Worm (Caenorhabditis elegans) whole organism, L2 larva: ENCODE data around the gene K05F6.12.

Experiments used
- blmp-1 ChIP-seq: sonication (generic microtip); optimal IDR thresholded peaks from 2 replicates; lab custom pipeline; 2017; ENCODE audit warnings: missing genetic modification characterization, mild to moderate bottlenecking, missing compliant biosample characterization, antibody characterized with exemption, moderate library complexity; ENCODE audit not compliant: insufficient read depth
- gmeb-1 ChIP-seq: fragments of 150-350 bp; optimal IDR thresholded peaks from 2 replicates; lab custom pipeline; 2014; ENCODE audit warnings: missing biosample characterization, missing genetic modification characterization
- lsy-2 ChIP-seq, 2 experiments: fragments of 150-350 bp in 1 of 2; sonication (generic microtip) in 1 of 2; optimal IDR thresholded peaks; 2 replicates each; lab custom pipeline; 2014 to 2017; ENCODE audit warnings: missing biosample characterization in 2 of 2, missing genetic modification characterization in 2 of 2
- mbf-1 ChIP-seq: sonication (generic microtip); optimal IDR thresholded peaks from 2 replicates; lab custom pipeline; 2017; ENCODE audit warnings: missing biosample characterization, missing genetic modification characterization
- nhr-237 ChIP-seq: fragments of 150-350 bp; optimal IDR thresholded peaks from 2 replicates; lab custom pipeline; 2014; ENCODE audit warnings: missing biosample characterization, missing genetic modification characterization
- sma-9 ChIP-seq, 2 experiments: fragments of 150-350 bp in 1 of 2; sonication (generic microtip) in 1 of 2; optimal IDR thresholded peaks; 2 replicates each; lab custom pipeline; 2014 to 2016; ENCODE audit warnings: missing genetic modification characterization in 2 of 2, mild to moderate bottlenecking in 1 of 2, missing biosample characterization in 1 of 2, missing compliant biosample characterization in 1 of 2, missing genetic modification reagents in 1 of 2, moderate library complexity in 1 of 2

DNA sequence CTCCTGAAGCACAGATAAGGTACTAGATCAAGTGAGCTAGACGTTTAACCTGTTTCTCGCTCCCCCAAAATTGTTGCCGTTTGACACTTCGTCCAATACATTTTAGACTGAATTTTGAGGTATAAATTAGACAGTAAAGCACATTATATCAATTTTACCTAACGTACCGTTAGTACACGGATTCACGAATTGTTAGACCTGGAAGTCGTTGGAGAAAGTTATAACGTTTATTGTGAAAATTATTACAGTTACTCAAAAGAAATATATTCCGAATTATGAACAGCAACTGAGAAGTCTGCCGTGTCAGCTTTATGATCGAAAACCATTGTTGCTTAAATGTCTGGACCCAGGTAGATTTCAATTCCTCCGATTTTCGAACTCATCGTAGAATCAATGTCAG is 15.1 kb downstream of the K05F6.12 start:
- TF ChIP-seq blmp-1 (tag; lab: Kevin White, UChicago) = no peak
- no peak for TF ChIP-seq lsy-2 (tag; optimal IDR thresholded peaks at IDR 0.05; lab: Kevin White, UChicago)
- TF ChIP-seq nhr-237 (tag; lab: Kevin White, UChicago) = no peak
- no peak for TF ChIP-seq mbf-1 (tag; lab: Kevin White, UChicago)
- TF ChIP-seq sma-9 (GFP tag; optimal IDR thresholded peaks at IDR 0.05; lab: Kevin White, UChicago) = no peak
- no peak for TF ChIP-seq sma-9 (tag; optimal IDR thresholded peaks at IDR 0.05; lab: Kevin White, UChicago)
- no peak for TF ChIP-seq gmeb-1 (tag; lab: Kevin White, UChicago)
